In the genomic region with DNA sequence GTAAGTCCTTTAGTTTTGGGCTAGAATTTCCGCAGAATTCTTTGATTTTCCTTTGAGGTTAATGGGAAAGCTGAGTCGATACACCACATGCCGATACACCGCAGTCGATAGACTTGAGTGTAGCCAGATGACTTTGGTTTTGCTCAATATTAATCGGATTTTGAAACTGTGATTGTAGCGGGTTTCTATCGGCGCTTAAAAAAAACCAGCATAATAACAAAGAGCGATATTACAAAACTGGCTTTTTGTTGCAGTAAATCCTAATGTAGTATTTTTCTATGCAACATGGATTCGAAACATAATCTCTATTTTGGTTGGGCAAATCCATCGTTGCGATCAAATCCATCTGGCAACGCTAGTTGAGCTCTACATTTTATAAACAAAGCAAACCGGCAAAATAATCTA, we compare ENCODE assay signal across 1 fruit fly cellular context.
TF ChIP-seq lines count a peak whose summit lies in the region.

TSS of gene Polr3D (minus strand) at position 116 of the 405 bp plus-strand sequence.
TSS of gene mus304 (plus strand) at position 356 of the 405 bp plus-strand sequence.

TF ChIP-seq in whole organism, embryonic, 481 proteins besides CTCF, POLR2A, EP300 and RAD21 (continued from another document and continues in another):
- no peak for TF ChIP-seq gce (GFP tag; IDR thresholded peaks at IDR 0.05; lab: Robert Waterston, UW)
- no peak for TF ChIP-seq lola (GFP tag; optimal IDR thresholded peaks at IDR 0.05; lab: Kevin White, UChicago)
- TF ChIP-seq ftz-f1 (GFP tag; optimal IDR thresholded peaks at IDR 0.05; lab: Kevin White, UChicago): no peak
- TF ChIP-seq Dek (tag; optimal IDR thresholded peaks at IDR 0.05; lab: Kevin White, UChicago): no peak
- no peak for TF ChIP-seq CG2875 (GFP tag; optimal IDR thresholded peaks at IDR 0.05; lab: Kevin White, UChicago)
- TF ChIP-seq trem (tag; optimal IDR thresholded peaks at IDR 0.05; lab: Kevin White, UChicago): peak; percentile 75
- no peak for TF ChIP-seq CG17829 (tag; optimal IDR thresholded peaks at IDR 0.05; lab: Kevin White, UChicago)
- TF ChIP-seq insv (GFP tag; optimal IDR thresholded peaks at IDR 0.05; lab: Kevin White, UChicago): no peak
- TF ChIP-seq C15 (GFP tag; IDR thresholded peaks at IDR 0.05; lab: Robert Waterston, UW): no peak
- peak; percentile 21; the same call in 1 of the 2 replicates for TF ChIP-seq Bgb (GFP tag; IDR thresholded peaks at IDR 0.05; lab: Robert Waterston, UW; ENCODE audit: partially characterized antibody)
- TF ChIP-seq gcm2 (GFP tag; optimal IDR thresholded peaks at IDR 0.05; lab: Kevin White, UChicago): no peak
- no peak for TF ChIP-seq Adf1 (GFP tag; IDR thresholded peaks at IDR 0.05; lab: Robert Waterston, UW)
- TF ChIP-seq Myb (GFP tag; optimal IDR thresholded peaks at IDR 0.05; lab: Kevin White, UChicago): peak; percentile 80
- TF ChIP-seq CG6654 (GFP tag; optimal IDR thresholded peaks at IDR 0.05; lab: Kevin White, UChicago): no peak
- TF ChIP-seq CG4730 (GFP tag; IDR thresholded peaks at IDR 0.05; lab: Robert Waterston, UW): no peak
- TF ChIP-seq gfzf (GFP tag; optimal IDR thresholded peaks at IDR 0.05; lab: Kevin White, UChicago): peak; percentile 38
- TF ChIP-seq Optix (GFP tag; IDR thresholded peaks at IDR 0.05; lab: Robert Waterston, UW): no peak
- peak; percentile 31 for TF ChIP-seq CG12659 (GFP tag; optimal IDR thresholded peaks at IDR 0.05; lab: Kevin White, UChicago)
- TF ChIP-seq ERR (GFP tag; optimal IDR thresholded peaks at IDR 0.05; lab: Kevin White, UChicago): no peak
- no peak for TF ChIP-seq CG4404 (GFP tag; IDR thresholded peaks at IDR 0.05; lab: Robert Waterston, UW)
- TF ChIP-seq chn (GFP tag; optimal IDR thresholded peaks at IDR 0.05; lab: Kevin White, UChicago): no peak
- TF ChIP-seq CG2678 (tag; optimal IDR thresholded peaks at IDR 0.05; lab: Kevin White, UChicago): peak; percentile 30
- no peak for TF ChIP-seq CG14050 (GFP tag; IDR thresholded peaks at IDR 0.05; lab: Robert Waterston, UW)
- TF ChIP-seq Sox102F (GFP tag; optimal IDR thresholded peaks at IDR 0.05; lab: Kevin White, UChicago): no peak
- TF ChIP-seq Six4 (GFP tag; optimal IDR thresholded peaks at IDR 0.05; lab: Kevin White, UChicago): no peak
- no peak for TF ChIP-seq MESR4 (GFP tag; optimal IDR thresholded peaks at IDR 0.05; lab: Kevin White, UChicago)
- TF ChIP-seq tna (GFP tag; IDR thresholded peaks at IDR 0.05; lab: Robert Waterston, UW; ENCODE audit: partially characterized antibody): peak; percentile 26
- no peak for TF ChIP-seq HLH54F (GFP tag; optimal IDR thresholded peaks at IDR 0.05; lab: Kevin White, UChicago)
- peak; percentile 49 for TF ChIP-seq phol (tag; optimal IDR thresholded peaks at IDR 0.05; lab: Kevin White, UChicago)
- no peak for TF ChIP-seq Eip74EF (GFP tag; optimal IDR thresholded peaks at IDR 0.05; lab: Kevin White, UChicago)
- no peak for TF ChIP-seq gcm (GFP tag; optimal IDR thresholded peaks at IDR 0.05; lab: Kevin White, UChicago)
- no peak for TF ChIP-seq Taf1 (GFP tag; IDR thresholded peaks at IDR 0.05; lab: Robert Waterston, UW)
- no peak for TF ChIP-seq CrebB (tag; optimal IDR thresholded peaks at IDR 0.05; lab: Kevin White, UChicago)
- TF ChIP-seq emc (GFP tag; optimal IDR thresholded peaks at IDR 0.05; lab: Kevin White, UChicago): no peak
- 0 out of 2 replicates have a peak, but pooled peaks have one; percentile 14 for TF ChIP-seq Rfx (GFP tag; IDR thresholded peaks at IDR 0.05; lab: Robert Waterston, UW)
- no peak for TF ChIP-seq HLH3B (GFP tag; IDR thresholded peaks at IDR 0.05; lab: Robert Waterston, UW)
- no peak for TF ChIP-seq CG5245 (GFP tag; optimal IDR thresholded peaks at IDR 0.05; lab: Kevin White, UChicago)
- peak; percentile 88 for TF ChIP-seq CG3995 (GFP tag; optimal IDR thresholded peaks at IDR 0.05; lab: Kevin White, UChicago)
- no peak for TF ChIP-seq CG14965 (GFP tag; optimal IDR thresholded peaks at IDR 0.05; lab: Kevin White, UChicago; ENCODE audit: borderline replicate concordance)
- no peak for TF ChIP-seq Ada2b (GFP tag; IDR thresholded peaks at IDR 0.05; lab: Robert Waterston, UW)
- TF ChIP-seq bowl (GFP tag; IDR thresholded peaks at IDR 0.05; lab: Robert Waterston, UW): no peak
- TF ChIP-seq yki (optimal IDR thresholded peaks at IDR 0.05; lab: Kevin White, UChicago): no peak
- TF ChIP-seq CG12744 (GFP tag; optimal IDR thresholded peaks at IDR 0.05; lab: Kevin White, UChicago): no peak
- peak; percentile 58 for TF ChIP-seq Scr (GFP tag; IDR thresholded peaks at IDR 0.05; lab: Robert Waterston, UW; ENCODE audit: partially characterized antibody)
- TF ChIP-seq CG1832 (GFP tag; optimal IDR thresholded peaks at IDR 0.05; lab: Kevin White, UChicago): no peak
- no peak for TF ChIP-seq BtbVII (GFP tag; optimal IDR thresholded peaks at IDR 0.05; lab: Kevin White, UChicago)
- no peak for TF ChIP-seq CG8924 (tag; optimal IDR thresholded peaks at IDR 0.05; lab: Kevin White, UChicago)
- TF ChIP-seq D (optimal IDR thresholded peaks at IDR 0.05; lab: Kevin White, UChicago): no peak
- no peak for TF ChIP-seq D (GFP tag; optimal IDR thresholded peaks at IDR 0.05; lab: Kevin White, UChicago)
- TF ChIP-seq NC2α (GFP tag; optimal IDR thresholded peaks at IDR 0.05; lab: Kevin White, UChicago): no peak
- peak; percentile 10 for TF ChIP-seq CG18599 (GFP tag; optimal IDR thresholded peaks at IDR 0.05; lab: Kevin White, UChicago)
- TF ChIP-seq fu2 (GFP tag; optimal IDR thresholded peaks at IDR 0.05; lab: Kevin White, UChicago): no peak
- TF ChIP-seq nmo (GFP tag; optimal IDR thresholded peaks at IDR 0.05; lab: Kevin White, UChicago): peak; percentile 70
- no peak for TF ChIP-seq CG15269 (tag; optimal IDR thresholded peaks at IDR 0.05; lab: Kevin White, UChicago)
- no peak for TF ChIP-seq H2.0 (GFP tag; IDR thresholded peaks at IDR 0.05; lab: Robert Waterston, UW)
- TF ChIP-seq bbx (GFP tag; IDR thresholded peaks at IDR 0.05; lab: Robert Waterston, UW; ENCODE audit: partially characterized antibody): 0 out of 2 replicates have a peak, but pooled peaks have one; percentile 44
- peak; percentile 36 for TF ChIP-seq lilli (GFP tag; optimal IDR thresholded peaks at IDR 0.05; lab: Kevin White, UChicago)
- no peak for TF ChIP-seq dimm (GFP tag; IDR thresholded peaks at IDR 0.05; lab: Robert Waterston, UW)
- peak; percentile 32 for TF ChIP-seq sug (tag; optimal IDR thresholded peaks at IDR 0.05; lab: Kevin White, UChicago)
- TF ChIP-seq salm (tag; optimal IDR thresholded peaks at IDR 0.05; lab: Kevin White, UChicago): no peak
- peak; percentile 85 for TF ChIP-seq CG2116 (GFP tag; optimal IDR thresholded peaks at IDR 0.05; lab: Kevin White, UChicago)
- TF ChIP-seq CG15601 (tag; optimal IDR thresholded peaks at IDR 0.05; lab: Kevin White, UChicago): no peak
- TF ChIP-seq CG4282 (GFP tag; optimal IDR thresholded peaks at IDR 0.05; lab: Kevin White, UChicago): no peak
- no peak for TF ChIP-seq gsb (GFP tag; IDR thresholded peaks at IDR 0.05; lab: Robert Waterston, UW)
- peak; percentile 61; the same call in 2 of the 3 replicates for TF ChIP-seq CG6791 (GFP tag; IDR thresholded peaks at IDR 0.05; lab: Robert Waterston, UW; ENCODE audit: partially characterized antibody)
- no peak for TF ChIP-seq org-1 (GFP tag; optimal IDR thresholded peaks at IDR 0.05; lab: Kevin White, UChicago)
- peak; percentile 93 for TF ChIP-seq bigmax (GFP tag; optimal IDR thresholded peaks at IDR 0.05; lab: Kevin White, UChicago)
- TF ChIP-seq ATbp (GFP tag; optimal IDR thresholded peaks at IDR 0.05; lab: Kevin White, UChicago): no peak
- TF ChIP-seq pho (GFP tag; optimal IDR thresholded peaks at IDR 0.05; lab: Kevin White, UChicago): no peak
- peak; percentile 88 for TF ChIP-seq Sin3A (optimal IDR thresholded peaks at IDR 0.05; lab: Kevin White, UChicago)
- no peak for TF ChIP-seq Atf3 (GFP tag; optimal IDR thresholded peaks at IDR 0.05; lab: Kevin White, UChicago)
- TF ChIP-seq eve (GFP tag; optimal IDR thresholded peaks at IDR 0.05; lab: Kevin White, UChicago): no peak
- TF ChIP-seq CG9437 (GFP tag; optimal IDR thresholded peaks at IDR 0.05; lab: Kevin White, UChicago): no peak
- no peak for TF ChIP-seq PHDP (tag; optimal IDR thresholded peaks at IDR 0.05; lab: Kevin White, UChicago)
- TF ChIP-seq Hey (tag; optimal IDR thresholded peaks at IDR 0.05; lab: Kevin White, UChicago): no peak
- no peak for TF ChIP-seq ci (GFP tag; IDR thresholded peaks at IDR 0.05; lab: Robert Waterston, UW)
- TF ChIP-seq Hr78 (GFP tag; optimal IDR thresholded peaks at IDR 0.05; lab: Kevin White, UChicago): no peak
- TF ChIP-seq inv (GFP tag; IDR thresholded peaks at IDR 0.05; lab: Robert Waterston, UW; ENCODE audit: partially characterized antibody): peak; percentile 41; the same call in 1 of the 2 replicates
- no peak for TF ChIP-seq klu (GFP tag; IDR thresholded peaks at IDR 0.05; lab: Robert Waterston, UW)
- TF ChIP-seq CG33557 (GFP tag; optimal IDR thresholded peaks at IDR 0.05; lab: Kevin White, UChicago): no peak
- no peak for TF ChIP-seq CG30431 (GFP tag; optimal IDR thresholded peaks at IDR 0.05; lab: Kevin White, UChicago)
- TF ChIP-seq CG13894 (tag; optimal IDR thresholded peaks at IDR 0.05; lab: Kevin White, UChicago): peak; percentile 36
- TF ChIP-seq CG9609 (GFP tag; optimal IDR thresholded peaks at IDR 0.05; lab: Kevin White, UChicago): no peak
- no peak for TF ChIP-seq CG11723 (GFP tag; optimal IDR thresholded peaks at IDR 0.05; lab: Kevin White, UChicago)
- TF ChIP-seq pros (GFP tag; optimal IDR thresholded peaks at IDR 0.05; lab: Kevin White, UChicago): no peak
- peak; percentile 27 for TF ChIP-seq her (GFP tag; optimal IDR thresholded peaks at IDR 0.05; lab: Kevin White, UChicago)
- no peak for TF ChIP-seq Dip2 (GFP tag; IDR thresholded peaks at IDR 0.05; lab: Robert Waterston, UW)
- TF ChIP-seq sens (GFP tag; lab: Kevin White, UChicago): peak; percentile 68
- no peak for TF ChIP-seq Asciz (GFP tag; optimal IDR thresholded peaks at IDR 0.05; lab: Kevin White, UChicago)
- TF ChIP-seq dan (GFP tag; IDR thresholded peaks at IDR 0.05; lab: Robert Waterston, UW): no peak
- peak; percentile 67 for TF ChIP-seq Dll (GFP tag; IDR thresholded peaks at IDR 0.05; lab: Robert Waterston, UW; ENCODE audit: partially characterized antibody)
- TF ChIP-seq aop (GFP tag; IDR thresholded peaks at IDR 0.05; lab: Robert Waterston, UW): no peak
- no peak for TF ChIP-seq Fer3 (tag; optimal IDR thresholded peaks at IDR 0.05; lab: Kevin White, UChicago)
- no peak for TF ChIP-seq CG12236 (GFP tag; optimal IDR thresholded peaks at IDR 0.05; lab: Kevin White, UChicago)
- no peak for TF ChIP-seq CG12299 (tag; optimal IDR thresholded peaks at IDR 0.05; lab: Kevin White, UChicago)
- no peak for TF ChIP-seq CG2889 (GFP tag; IDR thresholded peaks at IDR 0.05; lab: Robert Waterston, UW)
- TF ChIP-seq Spps (tag; optimal IDR thresholded peaks at IDR 0.05; lab: Kevin White, UChicago): no peak
- TF ChIP-seq CG6765 (GFP tag; optimal IDR thresholded peaks at IDR 0.05; lab: Kevin White, UChicago): no peak
- TF ChIP-seq CG17568 (GFP tag; optimal IDR thresholded peaks at IDR 0.05; lab: Kevin White, UChicago): no peak
- no peak for TF ChIP-seq CG7786 (GFP tag; optimal IDR thresholded peaks at IDR 0.05; lab: Kevin White, UChicago)
- no peak for TF ChIP-seq B-H1 (GFP tag; IDR thresholded peaks at IDR 0.05; lab: Robert Waterston, UW)
- TF ChIP-seq CG10959 (GFP tag; IDR thresholded peaks at IDR 0.05; lab: Robert Waterston, UW): no peak
- TF ChIP-seq lab (GFP tag; optimal IDR thresholded peaks at IDR 0.05; lab: Kevin White, UChicago): no peak
- TF ChIP-seq CG13624 (GFP tag; optimal IDR thresholded peaks at IDR 0.05; lab: Kevin White, UChicago): no peak
- TF ChIP-seq CG17361 (GFP tag; IDR thresholded peaks at IDR 0.05; lab: Robert Waterston, UW): peak; percentile 40; the same call in 2 of the 3 replicates
- TF ChIP-seq CG4820 (GFP tag; optimal IDR thresholded peaks at IDR 0.05; lab: Kevin White, UChicago): no peak
- peak; percentile 36; the same call in 1 of the 2 replicates for TF ChIP-seq hbn (GFP tag; IDR thresholded peaks at IDR 0.05; lab: Robert Waterston, UW; ENCODE audit: partially characterized antibody)
- TF ChIP-seq wor (GFP tag; IDR thresholded peaks at IDR 0.05; lab: Robert Waterston, UW): no peak
- TF ChIP-seq HHEX (GFP tag; optimal IDR thresholded peaks at IDR 0.05; lab: Kevin White, UChicago): no peak
- peak; percentile 72 for TF ChIP-seq CG4617 (GFP tag; optimal IDR thresholded peaks at IDR 0.05; lab: Kevin White, UChicago; ENCODE audit: borderline replicate concordance)
- TF ChIP-seq cwo (GFP tag; optimal IDR thresholded peaks at IDR 0.05; lab: Kevin White, UChicago): no peak
- TF ChIP-seq sc (optimal IDR thresholded peaks at IDR 0.05; lab: Kevin White, UChicago): no peak
- TF ChIP-seq sc (GFP tag; optimal IDR thresholded peaks at IDR 0.05; lab: Kevin White, UChicago): no peak
- no peak for TF ChIP-seq Dbx (GFP tag; IDR thresholded peaks at IDR 0.05; lab: Robert Waterston, UW)
- TF ChIP-seq maf-S (GFP tag; optimal IDR thresholded peaks at IDR 0.05; lab: Kevin White, UChicago): no peak
- TF ChIP-seq tap (tag; optimal IDR thresholded peaks at IDR 0.05; lab: Kevin White, UChicago): no peak
- peak; percentile 18 for TF ChIP-seq CG15696 (tag; optimal IDR thresholded peaks at IDR 0.05; lab: Kevin White, UChicago)
- no peak for TF ChIP-seq ash1 (GFP tag; optimal IDR thresholded peaks at IDR 0.05; lab: Kevin White, UChicago)
- peak; percentile 90 for TF ChIP-seq Ets65A (GFP tag; lab: Kevin White, UChicago)
- TF ChIP-seq al (GFP tag; IDR thresholded peaks at IDR 0.05; lab: Robert Waterston, UW): no peak
- no peak for TF ChIP-seq Jarid2 (GFP tag; optimal IDR thresholded peaks at IDR 0.05; lab: Kevin White, UChicago)
- peak; percentile 29 for TF ChIP-seq kni (GFP tag; optimal IDR thresholded peaks at IDR 0.05; lab: Kevin White, UChicago)
- no peak for TF ChIP-seq so (GFP tag; IDR thresholded peaks at IDR 0.05; lab: Robert Waterston, UW)
- no peak for TF ChIP-seq bab2 (GFP tag; optimal IDR thresholded peaks at IDR 0.05; lab: Kevin White, UChicago)
- TF ChIP-seq mirr (GFP tag; optimal IDR thresholded peaks at IDR 0.05; lab: Kevin White, UChicago): no peak
- TF ChIP-seq CG10654 (GFP tag; optimal IDR thresholded peaks at IDR 0.05; lab: Kevin White, UChicago): no peak
- TF ChIP-seq shn (GFP tag; optimal IDR thresholded peaks at IDR 0.05; lab: Kevin White, UChicago): no peak
- no peak for TF ChIP-seq Sox100B (GFP tag; optimal IDR thresholded peaks at IDR 0.05; lab: Kevin White, UChicago)
- no peak for TF ChIP-seq Elba2 (GFP tag; optimal IDR thresholded peaks at IDR 0.05; lab: Kevin White, UChicago)
- no peak for TF ChIP-seq CG5180 (GFP tag; optimal IDR thresholded peaks at IDR 0.05; lab: Kevin White, UChicago)
- no peak for TF ChIP-seq Mad (GFP tag; optimal IDR thresholded peaks at IDR 0.05; lab: Kevin White, UChicago)
- TF ChIP-seq Deaf1 (tag; optimal IDR thresholded peaks at IDR 0.05; lab: Kevin White, UChicago): no peak
